Fruit fly (Drosophila melanogaster): ENCODE data around the gene Lip4.

dm6 chr2L:10566955-10567354 lies 39.6 kb downstream of the Lip4 start, which contains the start of gene CG6138:
- TF ChIP-seq Blimp-1 (GFP tag; optimal IDR thresholded peaks at IDR 0.05) = no peak
- TF ChIP-seq cyc (GFP tag; optimal IDR thresholded peaks at IDR 0.05) = no peak
- TF ChIP-seq Hr38 (GFP tag; optimal IDR thresholded peaks at IDR 0.05) = no peak
- no peak for TF ChIP-seq OdsH (GFP tag; optimal IDR thresholded peaks at IDR 0.05)
